Fruit fly (Drosophila melanogaster) S2 (cell line): ENCODE results near the gene fax.

ENCODE experiments used
- CG8478 ChIP-seq: fragments of >200 bp; optimal IDR thresholded peaks from 2 replicates; lab custom pipeline; 2018
- CTCF ChIP-seq, 2 experiments: fragments of >200 bp; optimal IDR thresholded peaks; 2 replicates each; lab custom pipeline; 2018

Gene fax

dm6 chr3L:16408609-16409439 lies 2.8 kb downstream of the fax start:
- TF ChIP-seq CTCF (optimal IDR thresholded peaks at IDR 0.05; lab: Kevin White, UChicago) (no peak), CG8478 (lab: Kevin White, UChicago) (no peak)

dm6 chr3L:16407815-16408608 lies 3.6 kb downstream of the fax start:
- TF ChIP-seq CG8478 (lab: Kevin White, UChicago), result no peak
- TF ChIP-seq CTCF (optimal IDR thresholded peaks at IDR 0.05; lab: Kevin White, UChicago), result peak; percentile 87 to 92

dm6 chr3L:16402253-16402652 lies 9.4 kb downstream of the fax start:
- TF ChIP-seq CTCF (optimal IDR thresholded peaks at IDR 0.05; lab: Kevin White, UChicago) (no peak), CG8478 (lab: Kevin White, UChicago) (no peak)

dm6 chr3L:16400175-16400574 lies 11.5 kb downstream of the fax start, which contains the start of gene CG44836:
CG44836 (minus strand) TSS chr3L:16400275.
- TF ChIP-seq CTCF (optimal IDR thresholded peaks at IDR 0.05; lab: Kevin White, UChicago) (no peak), CG8478 (lab: Kevin White, UChicago) (no peak)

dm6 chr3L:16394506-16394905 lies 17.1 kb downstream of the fax start, which contains the start of gene Gagr:
Gagr (plus strand) TSS chr3L:16394586.
- TF ChIP-seq CTCF (optimal IDR thresholded peaks at IDR 0.05; lab: Kevin White, UChicago), result no peak
- no peak for TF ChIP-seq CG8478 (lab: Kevin White, UChicago)

- TF ChIP-seq CTCF (optimal IDR thresholded peaks at IDR 0.05; lab: Kevin White, UChicago) (no peak), CG8478 (lab: Kevin White, UChicago) (no peak)
Measured at dm6 chr3L:16393700-16394099, 17.9 kb downstream of the fax start.

- TF ChIP-seq CTCF (optimal IDR thresholded peaks at IDR 0.05; lab: Kevin White, UChicago), result no peak
- no peak for TF ChIP-seq CG8478 (lab: Kevin White, UChicago)
Measured at dm6 chr3L:16392874-16393273, 18.8 kb downstream of the fax start.

dm6 chr3L:16392203-16392800 lies 19.3 kb downstream of the fax start:
- no peak for TF ChIP-seq CTCF (optimal IDR thresholded peaks at IDR 0.05; lab: Kevin White, UChicago)
- TF ChIP-seq CG8478 (lab: Kevin White, UChicago), result no peak

dm6 chr3L:16391257-16391656 lies 20.4 kb downstream of the fax start:
- no peak for TF ChIP-seq CG8478 (lab: Kevin White, UChicago)
- TF ChIP-seq CTCF (optimal IDR thresholded peaks at IDR 0.05; lab: Kevin White, UChicago), result no peak

dm6 chr3L:16390793-16391192 lies 20.8 kb downstream of the fax start:
- TF ChIP-seq CG8478 (lab: Kevin White, UChicago) (no peak), CTCF (optimal IDR thresholded peaks at IDR 0.05; lab: Kevin White, UChicago) (no peak)

- TF ChIP-seq CG8478 (lab: Kevin White, UChicago) (no peak), CTCF (optimal IDR thresholded peaks at IDR 0.05; lab: Kevin White, UChicago) (no peak)
Measured at dm6 chr3L:16385880-16386584, 25.6 kb downstream of the fax start, which contains the start of the genes Agpat3 and RAF2. Agpat3 (minus strand) TSS chr3L:16385957. RAF2 (plus strand) TSS chr3L:16386327.

dm6 chr3L:16385252-16385879 lies 26.3 kb downstream of the fax start:
- no peak for TF ChIP-seq CTCF (optimal IDR thresholded peaks at IDR 0.05; lab: Kevin White, UChicago)
- no peak for TF ChIP-seq CG8478 (lab: Kevin White, UChicago)

- TF ChIP-seq CG8478 (lab: Kevin White, UChicago) (no peak), CTCF (optimal IDR thresholded peaks at IDR 0.05; lab: Kevin White, UChicago) (no peak)
Measured at dm6 chr3L:16384145-16384705, 27.4 kb downstream of the fax start.
